Fruit fly (Drosophila melanogaster): Measurements from ENCODE around the gene CG18417.

dm6 chr3L:7390442-7390841 is 9.4 kb upstream of the CG18417 start, which contains the start of gene CG8563:
- TF ChIP-seq CG17806 (tag; optimal IDR thresholded peaks at IDR 0.05) = no peak
- no peak for TF ChIP-seq CG8159 (tag; optimal IDR thresholded peaks at IDR 0.05)
- TF ChIP-seq CG10348 (GFP tag; IDR thresholded peaks at IDR 0.05) = no peak
- no peak for TF ChIP-seq gl (tag; optimal IDR thresholded peaks at IDR 0.05)
- TF ChIP-seq CG13204 (GFP tag; optimal IDR thresholded peaks at IDR 0.05) = no peak
- no peak for TF ChIP-seq CG9948 (tag; optimal IDR thresholded peaks at IDR 0.05)
- TF ChIP-seq CG8301 (tag; optimal IDR thresholded peaks at IDR 0.05) = no peak
- no peak for TF ChIP-seq CG15710 (tag; optimal IDR thresholded peaks at IDR 0.05)
- TF ChIP-seq CG32121 (GFP tag; IDR thresholded peaks at IDR 0.05) = no peak
- TF ChIP-seq Snoo (tag; optimal IDR thresholded peaks at IDR 0.05) = no peak
- TF ChIP-seq fd96Ca (GFP tag; IDR thresholded peaks at IDR 0.05) = no peak
- no peak for TF ChIP-seq Ets98B (GFP tag; IDR thresholded peaks at IDR 0.05)
